Fruit fly (Drosophila melanogaster): Measurements from ENCODE around the gene Rac1.
A peak's percentile ranks its signal among the peaks of the same experiment; 100 is the strongest.

- TF ChIP-seq fd96Ca (GFP tag; IDR thresholded peaks at IDR 0.05) = 0 out of 3 replicates have a peak, but pooled peaks have one; percentile 6
- TF ChIP-seq Pif1B (GFP tag; optimal IDR thresholded peaks at IDR 0.05) = no peak
These were observed 18.6 kb upstream of the Rac1 start for dm6 chr3L:1320931-1321556.
